Fruit fly (Drosophila melanogaster) whole organism, embryonic: Measurements from ENCODE around the gene CG14212.

ENCODE experiments used
- Awh ChIP-seq: fragments of 200-800 bp; sonication (Bioruptor generic); IDR thresholded peaks from 2 replicates; pipeline ENCODE4, ENCODE4 v1.3.6; 2022; ENCODE audit warnings: missing biosample characterization, missing genetic modification characterization
- B-H2 ChIP-seq: fragments of 200-800 bp; sonication (Bioruptor generic); optimal IDR thresholded peaks from 2 replicates; lab custom pipeline; 2018; ENCODE audit warnings: missing biosample characterization, mild to moderate bottlenecking, missing genetic modification characterization
- BEAF-32 ChIP-seq: fragments of 200-800 bp; sonication (Bioruptor generic); optimal IDR thresholded peaks from 3 replicates; lab custom pipeline; 2017; ENCODE audit warnings: missing biosample characterization, missing genetic modification characterization, mild to moderate bottlenecking, moderate library complexity, missing genetic modification reagents
- CG10431 ChIP-seq: fragments of 200-800 bp; sonication (Bioruptor generic); optimal IDR thresholded peaks from 3 replicates; lab custom pipeline; 2018; ENCODE audit warnings: missing biosample characterization, mild to moderate bottlenecking, missing genetic modification characterization
- CG10654 ChIP-seq: fragments of 200-800 bp; sonication (Bioruptor generic); optimal IDR thresholded peaks from 2 replicates; lab custom pipeline; 2016; ENCODE audit warnings: missing biosample characterization, missing genetic modification characterization
- CG11085 ChIP-seq: fragments of 200-800 bp; sonication (Bioruptor generic); IDR thresholded peaks from 2 replicates; pipeline ENCODE4 v1.3.6; 2022; ENCODE audit warnings: missing biosample characterization, missing genetic modification characterization
- CG11247 ChIP-seq: fragments of 200-800 bp; sonication (Bioruptor generic); IDR thresholded peaks from 2 replicates; pipeline ENCODE4 v1.3.6; 2022; ENCODE audit warnings: missing biosample characterization, missing genetic modification characterization
- CG11723 ChIP-seq: fragments of 200-800 bp; sonication (Bioruptor generic); optimal IDR thresholded peaks from 2 replicates; lab custom pipeline; 2017; ENCODE audit warnings: missing biosample characterization, mild to moderate bottlenecking, missing genetic modification characterization
- CG13624 ChIP-seq: fragments of 200-800 bp; sonication (Bioruptor generic); optimal IDR thresholded peaks from 2 replicates; lab custom pipeline; 2016; ENCODE audit warnings: missing biosample characterization, missing genetic modification characterization
- CG14441 ChIP-seq: fragments of 200-800 bp; sonication (Bioruptor generic); IDR thresholded peaks from 2 replicates; pipeline ENCODE4 v1.3.6; 2022; ENCODE audit warnings: missing biosample characterization, missing genetic modification characterization
- CG17385 ChIP-seq: fragments of 200-800 bp; sonication (Bioruptor generic); optimal IDR thresholded peaks from 3 replicates; lab custom pipeline; 2018; ENCODE audit warnings: missing biosample characterization, mild to moderate bottlenecking, missing genetic modification characterization
- CG2120 ChIP-seq: fragments of 200-800 bp; sonication (Bioruptor generic); optimal IDR thresholded peaks from 3 replicates; lab custom pipeline; 2016; ENCODE audit warnings: missing biosample characterization, missing genetic modification characterization
- CG2712 ChIP-seq: fragments of 200-800 bp; optimal IDR thresholded peaks from 3 replicates; lab custom pipeline; 2019; ENCODE audit warnings: missing biosample characterization, mild to moderate bottlenecking, missing genetic modification characterization, moderate library complexity
- CG30020 ChIP-seq: fragments of 200-800 bp; optimal IDR thresholded peaks from 2 replicates; lab custom pipeline; 2019; ENCODE audit warnings: missing biosample characterization, mild to moderate bottlenecking, missing genetic modification characterization, moderate library complexity
- CG31388 ChIP-seq: fragments of 200-800 bp; sonication (Bioruptor generic); optimal IDR thresholded peaks from 2 replicates; lab custom pipeline; 2016; ENCODE audit warnings: missing biosample characterization, missing genetic modification characterization
- CG33557 ChIP-seq: fragments of 200-800 bp; sonication (Bioruptor generic); optimal IDR thresholded peaks from 2 replicates; lab custom pipeline; 2019; ENCODE audit warnings: missing biosample characterization, mild to moderate bottlenecking, missing genetic modification characterization, moderate library complexity
- CG4282 ChIP-seq: fragments of 200-800 bp; sonication (Bioruptor generic); optimal IDR thresholded peaks from 2 replicates; lab custom pipeline; 2016; ENCODE audit warnings: missing biosample characterization, missing genetic modification characterization
- CG5245 ChIP-seq: fragments of 200-800 bp; sonication (Bioruptor generic); optimal IDR thresholded peaks from 3 replicates; lab custom pipeline; 2016; ENCODE audit warnings: missing biosample characterization, missing genetic modification characterization
- CG7271 ChIP-seq: fragments of 200-800 bp; sonication (Bioruptor generic); optimal IDR thresholded peaks from 2 replicates; lab custom pipeline; 2018; ENCODE audit warnings: missing biosample characterization, mild to moderate bottlenecking, missing genetic modification characterization, moderate library complexity
- CG9932 ChIP-seq: fragments of 200-800 bp; sonication (Bioruptor generic); IDR thresholded peaks from 2 replicates; pipeline ENCODE4 v1.3.6; 2022; ENCODE audit warnings: missing biosample characterization, missing genetic modification characterization
- CHES-1-like ChIP-seq: fragments of 200-800 bp; sonication (Bioruptor generic); optimal IDR thresholded peaks from 2 replicates; lab custom pipeline; 2016; ENCODE audit warnings: missing biosample characterization, missing genetic modification characterization
- Ets97D ChIP-seq: fragments of 200-800 bp; sonication (Bioruptor generic); optimal IDR thresholded peaks from 3 replicates; lab custom pipeline; 2016; ENCODE audit warnings: missing biosample characterization, missing genetic modification characterization
- Fer2 ChIP-seq: fragments of 200-800 bp; sonication (Bioruptor generic); optimal IDR thresholded peaks from 2 replicates; lab custom pipeline; 2018; ENCODE audit warnings: missing biosample characterization, mild to moderate bottlenecking, missing genetic modification characterization, moderate library complexity
- Gug ChIP-seq: fragments of 200-800 bp; sonication (Bioruptor generic); IDR thresholded peaks from 4 replicates; pipeline ENCODE4 v1.3.6; 2022; ENCODE audit warnings: missing biosample characterization, missing genetic modification characterization
- HLH54F ChIP-seq: fragments of 200-800 bp; sonication (Bioruptor generic); optimal IDR thresholded peaks from 3 replicates; lab custom pipeline; 2016; ENCODE audit warnings: missing biosample characterization, missing genetic modification characterization
- HmgZ ChIP-seq: fragments of 200-800 bp; sonication (Bioruptor generic); optimal IDR thresholded peaks from 2 replicates; lab custom pipeline; 2018; ENCODE audit warnings: missing biosample characterization, mild to moderate bottlenecking, missing genetic modification characterization
- Hmx ChIP-seq: fragments of 200-800 bp; sonication (Bioruptor generic); optimal IDR thresholded peaks from 2 replicates; lab custom pipeline; 2016; ENCODE audit warnings: missing biosample characterization, missing genetic modification characterization
- Lim3 ChIP-seq: fragments of 200-800 bp; sonication (Bioruptor generic); IDR thresholded peaks from 2 replicates; pipeline ENCODE4 v1.3.6; 2022; ENCODE audit warnings: missing biosample characterization, missing genetic modification characterization
- Lpt ChIP-seq: fragments of >200 bp; optimal IDR thresholded peaks from 2 replicates; lab custom pipeline; 2018; ENCODE audit warnings: missing biosample characterization, missing genetic modification characterization
- Neu2 ChIP-seq: fragments of 200-800 bp; sonication (Bioruptor generic); optimal IDR thresholded peaks from 3 replicates; lab custom pipeline; 2016; ENCODE audit warnings: missing biosample characterization, missing genetic modification characterization, borderline replicate concordance
- Nf-YB ChIP-seq: fragments of 200-800 bp; sonication (Bioruptor generic); optimal IDR thresholded peaks from 3 replicates; lab custom pipeline; 2019; ENCODE audit warnings: missing biosample characterization, mild to moderate bottlenecking, missing genetic modification characterization, moderate library complexity
- Pdp1 ChIP-seq, 2 experiments: fragments of 200-800 bp; sonication (Bioruptor generic); optimal IDR thresholded peaks; 3 replicates each; lab custom pipeline; 2016; ENCODE audit warnings: missing biosample characterization in 2 of 2, missing genetic modification characterization in 2 of 2, mild to moderate bottlenecking in 1 of 2, moderate library complexity in 1 of 2
- Spps ChIP-seq: fragments of 200-800 bp; sonication (Bioruptor generic); optimal IDR thresholded peaks from 2 replicates; lab custom pipeline; 2018; ENCODE audit warnings: missing biosample characterization, mild to moderate bottlenecking, missing genetic modification characterization
- Stat92E ChIP-seq, 3 experiments: fragments of >200 bp in 2 of 3; fragments of 200-800 bp in 1 of 3; sonication (Bioruptor generic) in 1 of 3; optimal IDR thresholded peaks; 2 replicates each; lab custom pipeline; 2017 to 2019; ENCODE audit warnings: missing biosample characterization in 3 of 3, missing genetic modification characterization in 3 of 3, mild to moderate bottlenecking in 1 of 3, moderate library complexity in 1 of 3
- YL-1 ChIP-seq: fragments of 200-800 bp; sonication (Bioruptor generic); optimal IDR thresholded peaks from 3 replicates; lab custom pipeline; 2017; ENCODE audit warnings: missing biosample characterization, mild to moderate bottlenecking, missing genetic modification characterization
- ash1 ChIP-seq: fragments of 200-800 bp; sonication (Bioruptor generic); optimal IDR thresholded peaks from 2 replicates; lab custom pipeline; 2018; ENCODE audit warnings: missing biosample characterization, mild to moderate bottlenecking, missing genetic modification characterization
- az2 ChIP-seq: fragments of 200-800 bp; sonication (Bioruptor generic); optimal IDR thresholded peaks from 3 replicates; lab custom pipeline; 2016; ENCODE audit warnings: missing biosample characterization, missing genetic modification characterization
- bcd ChIP-seq: fragments of 200-800 bp; sonication (Bioruptor generic); optimal IDR thresholded peaks from 2 replicates; lab custom pipeline; 2017; ENCODE audit warnings: missing biosample characterization, mild to moderate bottlenecking, missing genetic modification characterization
- corto ChIP-seq: fragments of 200-800 bp; sonication (Bioruptor generic); optimal IDR thresholded peaks from 2 replicates; lab custom pipeline; 2016; ENCODE audit warnings: missing biosample characterization, mild to moderate bottlenecking, missing genetic modification characterization, moderate library complexity
- ewg ChIP-seq: fragments of 200-800 bp; sonication (Bioruptor generic); optimal IDR thresholded peaks from 3 replicates; lab custom pipeline; 2017; ENCODE audit warnings: mild to moderate bottlenecking, missing biosample characterization, missing genetic modification reagents, missing genetic modification characterization
- gce ChIP-seq: fragments of 200-800 bp; sonication (Bioruptor generic); IDR thresholded peaks from 3 replicates; pipeline ENCODE4 v1.3.6; 2022; ENCODE audit warnings: missing biosample characterization, missing genetic modification characterization
- gro ChIP-seq: fragments of 200-800 bp; sonication (Bioruptor generic); optimal IDR thresholded peaks from 2 replicates; lab custom pipeline; 2016; ENCODE audit warnings: missing biosample characterization, missing genetic modification characterization
- hbn ChIP-seq: fragments of 200-800 bp; sonication (Bioruptor generic); IDR thresholded peaks from 2 replicates; pipeline ENCODE4 v1.3.6; 2022; ENCODE audit warnings: missing biosample characterization, missing genetic modification characterization; ENCODE audit not compliant: partially characterized antibody
- ind ChIP-seq: fragments of 200-800 bp; sonication (Bioruptor generic); optimal IDR thresholded peaks from 3 replicates; lab custom pipeline; 2016; ENCODE audit warnings: missing biosample characterization, missing genetic modification characterization
- insv ChIP-seq, 2 experiments: fragments of 200-800 bp; sonication (Bioruptor generic); optimal IDR thresholded peaks; 3 replicates each; lab custom pipeline; 2016 to 2018; ENCODE audit warnings: missing biosample characterization in 2 of 2, missing genetic modification characterization in 2 of 2
- jumu ChIP-seq: fragments of 200-800 bp; sonication (Bioruptor generic); optimal IDR thresholded peaks from 3 replicates; lab custom pipeline; 2016; ENCODE audit warnings: missing biosample characterization, missing genetic modification characterization
- kni ChIP-seq: fragments of 200-800 bp; sonication (Bioruptor generic); optimal IDR thresholded peaks from 3 replicates; lab custom pipeline; 2017; ENCODE audit warnings: mild to moderate bottlenecking, missing biosample characterization, missing genetic modification reagents, missing genetic modification characterization
- phol ChIP-seq: fragments of 200-800 bp; sonication (Bioruptor generic); optimal IDR thresholded peaks from 3 replicates; lab custom pipeline; 2018; ENCODE audit warnings: missing biosample characterization, mild to moderate bottlenecking, missing genetic modification characterization, moderate library complexity
- sd ChIP-seq: fragments of 200-800 bp; sonication (Bioruptor generic); optimal IDR thresholded peaks from 3 replicates; lab custom pipeline; 2018; ENCODE audit warnings: missing biosample characterization, mild to moderate bottlenecking, missing genetic modification characterization, moderate library complexity
- slou ChIP-seq: fragments of 200-800 bp; sonication (Bioruptor generic); optimal IDR thresholded peaks from 3 replicates; lab custom pipeline; 2016; ENCODE audit warnings: missing biosample characterization, missing genetic modification characterization
- ssp ChIP-seq: fragments of 200-800 bp; sonication (Bioruptor generic); IDR thresholded peaks from 2 replicates; pipeline ENCODE4 v1.3.6; 2022; ENCODE audit warnings: missing biosample characterization, missing genetic modification characterization

Gene CG14212

dm6 chrX:19668405-19668804 lies 42.9 kb downstream of the CG14212 start (continued):
- TF ChIP-seq ssp (GFP tag; lab: Robert Waterston, UW) (peak; percentile 79), Lpt (GFP tag; lab: Kevin White, UChicago) (no peak), phol (peak; percentile 91), CG11247 (GFP tag; lab: Robert Waterston, UW) (peak; percentile 93), Awh (GFP tag; lab: Robert Waterston, UW) (peak; percentile 92), insv (GFP tag; optimal IDR thresholded peaks at IDR 0.05; lab: Kevin White, UChicago) (peak; percentile 12 to 67), CG4282 (GFP tag; lab: Kevin White, UChicago) (peak; percentile 80), BEAF-32 (GFP tag; lab: Kevin White, UChicago) (peak; percentile 18), ash1 (GFP tag; lab: Kevin White, UChicago) (peak; percentile 42), Hmx (GFP tag; lab: Kevin White, UChicago) (no peak), CG33557 (GFP tag; lab: Kevin White, UChicago) (peak; percentile 98), CG7271 (tag; lab: Kevin White, UChicago) (peak; percentile 59), bcd (GFP tag; lab: Kevin White, UChicago) (peak; percentile 91), Nf-YB (GFP tag; lab: Kevin White, UChicago) (peak; percentile 84), Pdp1 (GFP tag; optimal IDR thresholded peaks at IDR 0.05; lab: Kevin White, UChicago) (peak; percentile 96 to 98), sd (tag; lab: Kevin White, UChicago) (peak; percentile 99), ind (peak; percentile 96), Ets97D (GFP tag; lab: Kevin White, UChicago) (peak; percentile 89), CG13624 (peak; percentile 97), ewg (GFP tag; lab: Kevin White, UChicago) (peak; percentile 92), CG2120 (GFP tag; lab: Kevin White, UChicago) (peak; percentile 98), CG31388 (peak; percentile 73), jumu (GFP tag; lab: Kevin White, UChicago) (peak; percentile 98), CG14441 (GFP tag; lab: Robert Waterston, UW) (peak; percentile 92), gro (GFP tag; lab: Kevin White, UChicago) (peak; percentile 97), HLH54F (peak; percentile 96), CG11085 (GFP tag; lab: Robert Waterston, UW) (peak; percentile 83), corto (GFP tag; lab: Kevin White, UChicago) (peak; percentile 98), Neu2 (peak; percentile 77), az2 (GFP tag; lab: Kevin White, UChicago) (peak; percentile 98), CG10431 (GFP tag; lab: Kevin White, UChicago) (peak; percentile 93), CG11723 (GFP tag; lab: Kevin White, UChicago) (peak; percentile 96), CG17385 (GFP tag; lab: Kevin White, UChicago) (peak; percentile 94), CG30020 (tag; lab: Kevin White, UChicago) (peak; percentile 81), slou (GFP tag; lab: Kevin White, UChicago) (peak; percentile 90), B-H2 (GFP tag; lab: Kevin White, UChicago) (peak; percentile 90), kni (GFP tag; lab: Kevin White, UChicago) (peak; percentile 91), CG9932 (GFP tag; lab: Robert Waterston, UW) (peak; percentile 97), Lim3 (GFP tag; lab: Robert Waterston, UW) (peak; percentile 83), CG5245 (GFP tag; lab: Kevin White, UChicago) (peak; percentile 96), YL-1 (GFP tag; lab: Kevin White, UChicago) (peak; percentile 90), Fer2 (peak; percentile 85), hbn (no peak), CHES-1-like (peak; percentile 98), CG2712 (tag; lab: Kevin White, UChicago) (peak; percentile 95), gce (peak; percentile 89), Stat92E (GFP tag; optimal IDR thresholded peaks at IDR 0.05; lab: Kevin White, UChicago) (peak in 1 of 3 experiments; percentile 90), Gug (GFP tag; lab: Robert Waterston, UW) (peak; percentile 95), HmgZ (tag; lab: Kevin White, UChicago) (peak; percentile 98), Spps (peak; percentile 94), CG10654 (GFP tag; lab: Kevin White, UChicago) (peak; percentile 88)
